Worm (Caenorhabditis elegans) whole organism, L2 larva: ENCODE measurements around the gene R107.2.

ENCODE experiments used
- ama-1 ChIP-seq: fragments of 150-350 bp; optimal IDR thresholded peaks from 2 replicates; lab custom pipeline; 2018; ENCODE audit warnings: inconsistent platforms
- blmp-1 ChIP-seq: sonication (generic microtip); optimal IDR thresholded peaks from 2 replicates; lab custom pipeline; 2017; ENCODE audit warnings: missing genetic modification characterization, mild to moderate bottlenecking, missing compliant biosample characterization, antibody characterized with exemption, moderate library complexity; ENCODE audit not compliant: insufficient read depth
- ceh-82 ChIP-seq: fragments of 150-350 bp; optimal IDR thresholded peaks from 2 replicates; lab custom pipeline; 2014; ENCODE audit warnings: missing biosample characterization, missing genetic modification characterization
- lin-13 ChIP-seq: fragments of 150-350 bp; optimal IDR thresholded peaks from 2 replicates; lab custom pipeline; 2014; ENCODE audit warnings: missing biosample characterization, missing genetic modification reagents, missing genetic modification characterization
- lin-39 ChIP-seq: fragments of 150-350 bp; optimal IDR thresholded peaks from 2 replicates; lab custom pipeline; 2014; ENCODE audit warnings: missing biosample characterization, missing genetic modification reagents, missing genetic modification characterization
- mab-5 ChIP-seq: fragments of 150-350 bp; optimal IDR thresholded peaks from 2 replicates; lab custom pipeline; 2014; ENCODE audit warnings: missing biosample characterization, missing genetic modification characterization
- nhr-11 ChIP-seq: fragments of 150-350 bp; optimal IDR thresholded peaks from 2 replicates; lab custom pipeline; 2014; ENCODE audit warnings: missing biosample characterization, missing genetic modification characterization
- nhr-12 ChIP-seq: fragments of 150-350 bp; optimal IDR thresholded peaks from 2 replicates; lab custom pipeline; 2014; ENCODE audit warnings: missing biosample characterization, missing genetic modification characterization
- nhr-23 ChIP-seq: fragments of 150-350 bp; optimal IDR thresholded peaks from 2 replicates; lab custom pipeline; 2014; ENCODE audit warnings: missing biosample characterization, missing genetic modification reagents, missing genetic modification characterization
- peb-1 ChIP-seq: fragments of 150-350 bp; optimal IDR thresholded peaks from 2 replicates; lab custom pipeline; 2014; ENCODE audit warnings: missing biosample characterization, missing genetic modification characterization
- unc-62 ChIP-seq: fragments of 150-350 bp; optimal IDR thresholded peaks from 2 replicates; lab custom pipeline; 2014; ENCODE audit warnings: missing biosample characterization, missing genetic modification reagents, missing genetic modification characterization

ce11 chrIII:9037658-9038057 is 8.1 kb downstream of the R107.2 start, which contains the start of gene R107.9:
- TF ChIP-seq blmp-1, result no peak
- no peak for TF ChIP-seq nhr-12 (tag; lab: Kevin White, UChicago)
- TF ChIP-seq ama-1 (lab: Kevin White, UChicago), result no peak
- no peak for TF ChIP-seq lin-13 (GFP tag; lab: Kevin White, UChicago)
- no peak for TF ChIP-seq lin-39 (tag; lab: Kevin White, UChicago)
- no peak for TF ChIP-seq peb-1 (tag; lab: Kevin White, UChicago)
- no peak for TF ChIP-seq nhr-23
- no peak for TF ChIP-seq ceh-82 (tag; lab: Kevin White, UChicago)
- TF ChIP-seq mab-5 (tag; lab: Kevin White, UChicago), result no peak
- TF ChIP-seq nhr-11 (tag; lab: Kevin White, UChicago), result no peak
- no peak for TF ChIP-seq unc-62 (GFP tag; lab: Kevin White, UChicago)
